Worm (Caenorhabditis elegans): Measurements from ENCODE around the gene srb-11.
A peak's percentile ranks its signal among the peaks of the same experiment; 100 is the strongest.

srb-11 gene

ce11 chrIII:6492807-6493206, at the start of gene srb-11:
srb-11 (minus strand) TSS chrIII:6492907.
- TF ChIP-seq flt-1 (GFP tag; IDR thresholded peaks at IDR 0.05) (no peak), ama-1 (optimal IDR thresholded peaks at IDR 0.05) (no peak), ceh-13 (GFP tag; optimal IDR thresholded peaks at IDR 0.05) (no peak), tbx-11 (GFP tag; IDR thresholded peaks at IDR 0.05) (no peak)

DNA sequence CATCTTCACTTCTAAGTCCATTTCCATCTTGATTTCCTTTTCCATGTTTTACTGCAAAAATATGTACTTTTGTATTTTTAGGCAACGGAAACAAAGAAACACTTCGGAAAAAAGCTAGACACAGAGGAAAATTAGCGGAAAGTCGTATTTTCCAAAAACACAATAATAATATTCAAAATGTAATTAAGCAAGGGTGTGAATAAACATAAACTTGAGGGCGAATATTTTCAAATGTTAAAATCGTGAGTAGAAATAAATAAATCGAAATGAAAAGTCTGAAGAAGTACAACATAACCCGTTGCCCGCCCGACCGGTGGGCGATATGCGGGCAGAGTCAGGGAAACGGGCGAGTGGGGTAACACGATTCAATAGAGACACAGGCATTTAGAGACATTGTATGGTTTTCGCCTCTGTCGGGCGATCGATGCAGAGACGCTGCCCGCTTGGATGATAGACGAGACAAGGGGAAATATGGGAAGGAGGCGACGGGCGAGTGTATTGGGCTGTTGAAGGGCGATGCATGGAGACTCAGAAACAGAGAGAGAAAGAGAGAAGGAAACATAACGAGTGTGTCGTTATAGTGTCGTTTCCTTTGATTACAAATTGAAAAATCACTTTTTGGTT, 44.4 kb upstream of the srb-11 start, which contains the start of gene C09E7.4:
TSS of gene C09E7.4 (minus strand) at position 51 of the 624 bp plus-strand sequence.
- TF ChIP-seq hmg-4 (GFP tag; optimal IDR thresholded peaks at IDR 0.05): no peak
- peak; percentile 38 for TF ChIP-seq aly-1 (tag; optimal IDR thresholded peaks at IDR 0.05)
- no peak for TF ChIP-seq tra-4 (tag; optimal IDR thresholded peaks at IDR 0.05)
- TF ChIP-seq hmbx-1 (tag; optimal IDR thresholded peaks at IDR 0.05): no peak
- TF ChIP-seq B0310.2 (tag; optimal IDR thresholded peaks at IDR 0.05): no peak
- no peak for TF ChIP-seq hnd-1 (tag; optimal IDR thresholded peaks at IDR 0.05)
- TF ChIP-seq F13C5.2 (tag; optimal IDR thresholded peaks at IDR 0.05): peak; percentile 65
- TF ChIP-seq ets-7 (tag; optimal IDR thresholded peaks at IDR 0.05): peak; percentile 22
- peak; percentile 9 for TF ChIP-seq ceh-36 (tag; optimal IDR thresholded peaks at IDR 0.05)

- TF ChIP-seq ets-7 (tag; optimal IDR thresholded peaks at IDR 0.05): no peak
- no peak for TF ChIP-seq tbx-37 (GFP tag; conservative IDR thresholded peaks at IDR 0.05)
- TF ChIP-seq hmg-4 (GFP tag; optimal IDR thresholded peaks at IDR 0.05): no peak
- no peak for TF ChIP-seq tbx-11 (GFP tag; IDR thresholded peaks at IDR 0.05)
- no peak for TF ChIP-seq tra-4 (tag; optimal IDR thresholded peaks at IDR 0.05)
- no peak for TF ChIP-seq ceh-36 (tag; optimal IDR thresholded peaks at IDR 0.05)
- no peak for TF ChIP-seq pes-1 (GFP tag; IDR thresholded peaks at IDR 0.05)
- TF ChIP-seq hmbx-1 (tag; optimal IDR thresholded peaks at IDR 0.05): no peak
- TF ChIP-seq hnd-1 (tag; optimal IDR thresholded peaks at IDR 0.05): no peak
- TF ChIP-seq sea-1 (GFP tag; conservative IDR thresholded peaks at IDR 0.05): no peak
- no peak for TF ChIP-seq ceh-13 (GFP tag; optimal IDR thresholded peaks at IDR 0.05)
- no peak for TF ChIP-seq B0310.2 (tag; optimal IDR thresholded peaks at IDR 0.05)
Measured at ce11 chrIII:6532647-6533046, 39.9 kb upstream of the srb-11 start, which contains the start of gene srxa-5. srxa-5 (plus strand) TSS chrIII:6532947.

- no peak for TF ChIP-seq F13C5.2 (tag; optimal IDR thresholded peaks at IDR 0.05)
- no peak for TF ChIP-seq ama-1 (optimal IDR thresholded peaks at IDR 0.05)
- no peak for TF ChIP-seq hmg-4 (GFP tag; optimal IDR thresholded peaks at IDR 0.05)
- no peak for TF ChIP-seq pes-1 (GFP tag; IDR thresholded peaks at IDR 0.05)
- TF ChIP-seq flt-1 (GFP tag; IDR thresholded peaks at IDR 0.05): no peak
Measured at ce11 chrIII:6531099-6531498, 38.4 kb upstream of the srb-11 start, which contains the start of gene C09E7.11. C09E7.11 (plus strand) TSS chrIII:6531399.

ce11 chrIII:6527902-6528301, 35.2 kb upstream of the srb-11 start, which contains the start of gene pqn-10:
pqn-10 (plus strand) TSS chrIII:6528202.
- TF ChIP-seq pes-1 (GFP tag; IDR thresholded peaks at IDR 0.05): no peak
- no peak for TF ChIP-seq tbx-37 (GFP tag; conservative IDR thresholded peaks at IDR 0.05)
- TF ChIP-seq ceh-36 (tag; optimal IDR thresholded peaks at IDR 0.05): no peak
- no peak for TF ChIP-seq aly-1 (tag; optimal IDR thresholded peaks at IDR 0.05)
- TF ChIP-seq ama-1 (optimal IDR thresholded peaks at IDR 0.05): no peak
- no peak for TF ChIP-seq hmbx-1 (tag; optimal IDR thresholded peaks at IDR 0.05)
- no peak for TF ChIP-seq tra-4 (tag; optimal IDR thresholded peaks at IDR 0.05)
- no peak for TF ChIP-seq hmg-4 (GFP tag; optimal IDR thresholded peaks at IDR 0.05)

- TF ChIP-seq scrt-1 (GFP tag; IDR thresholded peaks at IDR 0.05) (no peak), sea-1 (GFP tag; conservative IDR thresholded peaks at IDR 0.05) (no peak)
Measured at ce11 chrIII:6525557-6525956, 32.9 kb upstream of the srb-11 start, which contains the start of gene oig-1. oig-1 (minus strand) TSS chrIII:6525657.

DNA sequence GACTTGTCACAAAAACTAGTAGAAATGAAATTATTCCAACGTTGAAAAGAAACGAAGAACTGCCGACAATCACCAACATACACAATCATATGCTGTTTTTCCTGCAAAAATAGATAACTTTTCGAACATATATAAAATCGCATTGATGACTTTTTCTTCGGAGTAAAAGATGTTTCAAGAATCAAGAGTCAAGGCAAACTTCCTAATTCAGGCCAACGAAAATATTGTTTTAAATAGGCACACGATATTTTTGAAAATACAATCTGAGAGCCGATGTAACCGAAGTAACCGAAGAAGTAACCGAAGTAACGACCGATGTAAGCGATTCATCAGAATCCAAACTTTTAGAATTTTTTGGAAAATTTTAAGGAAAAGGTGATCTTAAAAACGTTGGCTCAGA, 27.2 kb upstream of the srb-11 start, which contains the start of gene C09E7.10:
TSS of gene C09E7.10 (minus strand) at position 101 of the 400 bp plus-strand sequence.
- TF ChIP-seq scrt-1 (GFP tag; IDR thresholded peaks at IDR 0.05) (no peak), hmg-4 (GFP tag; optimal IDR thresholded peaks at IDR 0.05) (no peak), sea-1 (GFP tag; conservative IDR thresholded peaks at IDR 0.05) (no peak), ets-7 (tag; optimal IDR thresholded peaks at IDR 0.05) (no peak), tra-4 (tag; optimal IDR thresholded peaks at IDR 0.05) (no peak), tbx-11 (GFP tag; IDR thresholded peaks at IDR 0.05) (no peak)

- TF ChIP-seq ets-7 (tag; optimal IDR thresholded peaks at IDR 0.05): no peak
- no peak for TF ChIP-seq hnd-1 (tag; optimal IDR thresholded peaks at IDR 0.05)
- no peak for TF ChIP-seq scrt-1 (GFP tag; IDR thresholded peaks at IDR 0.05)
- no peak for TF ChIP-seq flt-1 (GFP tag; IDR thresholded peaks at IDR 0.05)
- no peak for TF ChIP-seq ama-1 (optimal IDR thresholded peaks at IDR 0.05)
- no peak for TF ChIP-seq B0310.2 (tag; optimal IDR thresholded peaks at IDR 0.05)
- no peak for TF ChIP-seq tbx-37 (GFP tag; conservative IDR thresholded peaks at IDR 0.05)
- no peak for TF ChIP-seq hmg-4 (GFP tag; optimal IDR thresholded peaks at IDR 0.05)
- TF ChIP-seq pes-1 (GFP tag; IDR thresholded peaks at IDR 0.05): no peak
- no peak for TF ChIP-seq aly-1 (tag; optimal IDR thresholded peaks at IDR 0.05)
- TF ChIP-seq tbx-11 (GFP tag; IDR thresholded peaks at IDR 0.05): no peak
- TF ChIP-seq sea-1 (GFP tag; conservative IDR thresholded peaks at IDR 0.05): no peak
- TF ChIP-seq tra-4 (tag; optimal IDR thresholded peaks at IDR 0.05): no peak
- TF ChIP-seq ceh-13 (GFP tag; optimal IDR thresholded peaks at IDR 0.05): no peak
- TF ChIP-seq F13C5.2 (tag; optimal IDR thresholded peaks at IDR 0.05): no peak
- no peak for TF ChIP-seq hmbx-1 (tag; optimal IDR thresholded peaks at IDR 0.05)
- no peak for TF ChIP-seq ceh-36 (tag; optimal IDR thresholded peaks at IDR 0.05)
Measured at ce11 chrIII:6514673-6515072, 22.0 kb upstream of the srb-11 start, which contains the start of gene acr-5. acr-5 (minus strand) TSS chrIII:6514773.

Data from whole organism, early embryonic.